Fruit fly (Drosophila melanogaster): ENCODE data around the gene CG42816.

Gene CG42816

dm6 chr3L:17757156-17758083 is 40.0 kb downstream of the CG42816 start (continued):
- TF ChIP-seq CG10147 (GFP tag; optimal IDR thresholded peaks at IDR 0.05) (peak; percentile 11), luna (GFP tag; optimal IDR thresholded peaks at IDR 0.05) (no peak), dpn (GFP tag; optimal IDR thresholded peaks at IDR 0.05) (peak; percentile 34 to 67), CG3847 (GFP tag; IDR thresholded peaks at IDR 0.05) (no peak), CG3407 (GFP tag; optimal IDR thresholded peaks at IDR 0.05) (peak; percentile 84), jing (GFP tag; optimal IDR thresholded peaks at IDR 0.05) (peak; percentile 67), CG18476 (GFP tag; optimal IDR thresholded peaks at IDR 0.05) (peak; percentile 62), CG11723 (GFP tag; optimal IDR thresholded peaks at IDR 0.05) (peak; percentile 69), YL-1 (GFP tag; optimal IDR thresholded peaks at IDR 0.05) (peak; percentile 46), CG17912 (GFP tag; optimal IDR thresholded peaks at IDR 0.05) (no peak), zf30C (GFP tag; optimal IDR thresholded peaks at IDR 0.05) (no peak), CG15073 (GFP tag; optimal IDR thresholded peaks at IDR 0.05) (no peak), Antp (GFP tag; optimal IDR thresholded peaks at IDR 0.05) (peak; percentile 55), Kr (GFP tag; optimal IDR thresholded peaks at IDR 0.05) (peak; percentile 73), gcm (GFP tag; optimal IDR thresholded peaks at IDR 0.05) (peak; percentile 87), CG5245 (GFP tag; optimal IDR thresholded peaks at IDR 0.05) (peak; percentile 69), CG31441 (GFP tag; IDR thresholded peaks at IDR 0.05) (peak; percentile 95), hbn (GFP tag; IDR thresholded peaks at IDR 0.05; ENCODE audit: partially characterized antibody) (no peak), Chrac-16 (GFP tag; optimal IDR thresholded peaks at IDR 0.05) (peak; percentile 76), lola (GFP tag; optimal IDR thresholded peaks at IDR 0.05) (peak in 1 of 3 experiments; percentile 96), CG8924 (tag; optimal IDR thresholded peaks at IDR 0.05) (peak; percentile 89), CG17612 (GFP tag; IDR thresholded peaks at IDR 0.05) (no peak), ems (GFP tag; optimal IDR thresholded peaks at IDR 0.05) (peak; percentile 49), CG7357 (GFP tag; IDR thresholded peaks at IDR 0.05) (peak; percentile 59; the same call in 1 of the 3 replicates), eyg (GFP tag; optimal IDR thresholded peaks at IDR 0.05) (no peak), Deaf1 (tag; optimal IDR thresholded peaks at IDR 0.05) (peak; percentile 55), Dref (GFP tag; IDR thresholded peaks at IDR 0.05) (no peak), NC2β (GFP tag; optimal IDR thresholded peaks at IDR 0.05) (peak; percentile 69), sens (GFP tag) (peak; percentile 98), org-1 (GFP tag; optimal IDR thresholded peaks at IDR 0.05) (peak; percentile 74), CG6765 (GFP tag; optimal IDR thresholded peaks at IDR 0.05) (no peak), salm (tag; optimal IDR thresholded peaks at IDR 0.05) (peak; percentile 49), Hsf (GFP tag; optimal IDR thresholded peaks at IDR 0.05) (peak; percentile 73), Asciz (GFP tag; optimal IDR thresholded peaks at IDR 0.05) (peak; percentile 82), zen2 (GFP tag; IDR thresholded peaks at IDR 0.05; ENCODE audit: partially characterized antibody) (no peak), CG5953 (GFP tag; IDR thresholded peaks at IDR 0.05) (no peak), mam (GFP tag; optimal IDR thresholded peaks at IDR 0.05) (no peak), NC2α (GFP tag; optimal IDR thresholded peaks at IDR 0.05) (peak; percentile 52), CG14710 (tag; optimal IDR thresholded peaks at IDR 0.05) (peak; percentile 91), HHEX (GFP tag; optimal IDR thresholded peaks at IDR 0.05) (peak; percentile 69), dysf (GFP tag; IDR thresholded peaks at IDR 0.05) (peak; percentile 69; the same call in 2 of the 3 replicates), gem (tag; optimal IDR thresholded peaks at IDR 0.05) (peak; percentile 92), CG14441 (GFP tag; IDR thresholded peaks at IDR 0.05) (peak; percentile 42; the same call in 1 of the 2 replicates), gsb (GFP tag; IDR thresholded peaks at IDR 0.05) (no peak), CHES-1-like (GFP tag; optimal IDR thresholded peaks at IDR 0.05) (peak; percentile 6), CG16779 (GFP tag; IDR thresholded peaks at IDR 0.05) (no peak), CG15269 (tag; optimal IDR thresholded peaks at IDR 0.05) (peak; percentile 42), dan (GFP tag; IDR thresholded peaks at IDR 0.05) (peak; percentile 73), CG1529 (GFP tag; optimal IDR thresholded peaks at IDR 0.05) (peak; percentile 88)

All from whole organism, embryonic.